Worm (Caenorhabditis elegans): ENCODE measurements around the gene VM106R.1.

VM106R.1 gene

ce11 chrII:10784780-10785463 is 44.1 kb downstream of the VM106R.1 start, which contains the start of gene cdl-1 (continued):
- TF ChIP-seq ceh-43 (GFP tag; optimal IDR thresholded peaks at IDR 0.05) (no peak), ceh-83 (GFP tag; optimal IDR thresholded peaks at IDR 0.05) (no peak), lin-32 (GFP tag; optimal IDR thresholded peaks at IDR 0.05) (peak; percentile 70), unc-120 (tag; optimal IDR thresholded peaks at IDR 0.05; ENCODE audit: poor library complexity, severe bottlenecking) (no peak), drap-1 (GFP tag; optimal IDR thresholded peaks at IDR 0.05) (no peak)

- TF ChIP-seq lsy-2 (tag; optimal IDR thresholded peaks at IDR 0.05) (no peak), blmp-1 (tag; optimal IDR thresholded peaks at IDR 0.05) (no peak), lin-13 (tag; optimal IDR thresholded peaks at IDR 0.05) (no peak), unc-39 (tag; optimal IDR thresholded peaks at IDR 0.05) (no peak), ztf-11 (tag; optimal IDR thresholded peaks at IDR 0.05) (no peak), ces-1 (GFP tag; optimal IDR thresholded peaks at IDR 0.05) (no peak), nhr-2 (tag; optimal IDR thresholded peaks at IDR 0.05) (peak; percentile 70), mab-5 (tag; optimal IDR thresholded peaks at IDR 0.05) (no peak), ceh-43 (GFP tag; optimal IDR thresholded peaks at IDR 0.05) (no peak), nhr-12 (tag; optimal IDR thresholded peaks at IDR 0.05) (no peak), drap-1 (GFP tag; optimal IDR thresholded peaks at IDR 0.05) (no peak), mep-1 (tag; optimal IDR thresholded peaks at IDR 0.05) (no peak), elt-1 (tag; optimal IDR thresholded peaks at IDR 0.05; ENCODE audit: borderline replicate concordance, insufficient read depth) (no peak), tbx-8 (GFP tag; optimal IDR thresholded peaks at IDR 0.05) (no peak), zip-8 (tag; optimal IDR thresholded peaks at IDR 0.05) (peak; percentile 39), sptf-1 (tag; optimal IDR thresholded peaks at IDR 0.05) (no peak), nhr-28 (tag; optimal IDR thresholded peaks at IDR 0.05) (no peak), cnd-1 (tag; optimal IDR thresholded peaks at IDR 0.05) (peak; percentile 70), bed-3 (GFP tag; optimal IDR thresholded peaks at IDR 0.05) (no peak), pha-4 (tag; optimal IDR thresholded peaks at IDR 0.05) (no peak), unc-62 (GFP tag; optimal IDR thresholded peaks at IDR 0.05) (no peak), ham-2 (GFP tag; optimal IDR thresholded peaks at IDR 0.05) (no peak), ceh-39 (tag; optimal IDR thresholded peaks at IDR 0.05) (no peak), nhr-76 (tag; optimal IDR thresholded peaks at IDR 0.05) (no peak), flh-1 (GFP tag; optimal IDR thresholded peaks at IDR 0.05) (no peak)
Measured at ce11 chrII:10784248-10784647, 44.7 kb downstream of the VM106R.1 start.

ce11 chrII:10783201-10783962 is 45.6 kb downstream of the VM106R.1 start, which contains the start of gene ect-2:
Gene ect-2 (minus strand): TSS chrII:10783962.
- TF ChIP-seq tbx-8 (GFP tag; optimal IDR thresholded peaks at IDR 0.05) (no peak), ham-2 (GFP tag; optimal IDR thresholded peaks at IDR 0.05) (peak; percentile 50), sptf-1 (tag; optimal IDR thresholded peaks at IDR 0.05) (no peak), lin-13 (tag; optimal IDR thresholded peaks at IDR 0.05) (no peak)

ce11 chrII:10778026-10778425 is 51.0 kb downstream of the VM106R.1 start, which contains the start of gene mpz-1:
Gene mpz-1 (minus strand): TSS chrII:10778126.
- TF ChIP-seq hlh-1 (tag; optimal IDR thresholded peaks at IDR 0.05) (no peak), mab-5 (tag; optimal IDR thresholded peaks at IDR 0.05) (no peak), nhr-76 (tag; optimal IDR thresholded peaks at IDR 0.05) (no peak), lsy-2 (tag; optimal IDR thresholded peaks at IDR 0.05) (no peak), mep-1 (tag; optimal IDR thresholded peaks at IDR 0.05) (no peak), blmp-1 (tag; optimal IDR thresholded peaks at IDR 0.05) (no peak), cnd-1 (tag; optimal IDR thresholded peaks at IDR 0.05) (no peak), drap-1 (GFP tag; optimal IDR thresholded peaks at IDR 0.05) (no peak), mls-2 (tag; optimal IDR thresholded peaks at IDR 0.05) (no peak), unc-120 (tag; optimal IDR thresholded peaks at IDR 0.05; ENCODE audit: poor library complexity, severe bottlenecking) (no peak), flh-1 (GFP tag; optimal IDR thresholded peaks at IDR 0.05) (no peak), sem-2 (GFP tag; optimal IDR thresholded peaks at IDR 0.05) (no peak)

All from whole organism, mixed stage, embryonic.